Worm (Caenorhabditis elegans): Measurements from ENCODE around the gene efa-6.
"Not testable (repeated sequence)": the region's sequence is repeated elsewhere in the genome, so short reads cannot be mapped to it uniquely, and the experiment has no call there.

The efa-6 gene

DNA sequence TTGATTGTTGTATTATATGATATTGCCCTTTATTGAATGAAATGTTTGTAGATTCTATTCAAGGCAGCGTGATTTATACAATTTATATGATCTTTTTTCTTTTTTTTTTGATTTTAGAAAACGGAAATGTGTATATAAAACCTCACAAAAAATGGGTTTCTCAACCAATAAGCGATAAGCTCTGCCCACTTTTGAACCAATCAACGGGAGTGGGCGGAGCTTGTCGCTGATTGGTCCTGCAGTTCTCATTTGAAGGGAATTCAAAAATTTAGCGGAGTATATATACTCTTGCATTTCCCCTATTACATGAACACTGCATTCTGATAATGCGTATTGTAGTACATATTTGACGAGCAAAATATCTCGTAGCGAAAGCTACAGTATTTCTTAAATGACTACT lies 36.1 kb upstream of the efa-6 start:
- no peak for TF ChIP-seq mec-3 (tag; optimal IDR thresholded peaks at IDR 0.05; ENCODE audit: borderline replicate concordance)
- TF ChIP-seq nfya-1 (tag; optimal IDR thresholded peaks at IDR 0.05) = peak; percentile 91

DNA sequence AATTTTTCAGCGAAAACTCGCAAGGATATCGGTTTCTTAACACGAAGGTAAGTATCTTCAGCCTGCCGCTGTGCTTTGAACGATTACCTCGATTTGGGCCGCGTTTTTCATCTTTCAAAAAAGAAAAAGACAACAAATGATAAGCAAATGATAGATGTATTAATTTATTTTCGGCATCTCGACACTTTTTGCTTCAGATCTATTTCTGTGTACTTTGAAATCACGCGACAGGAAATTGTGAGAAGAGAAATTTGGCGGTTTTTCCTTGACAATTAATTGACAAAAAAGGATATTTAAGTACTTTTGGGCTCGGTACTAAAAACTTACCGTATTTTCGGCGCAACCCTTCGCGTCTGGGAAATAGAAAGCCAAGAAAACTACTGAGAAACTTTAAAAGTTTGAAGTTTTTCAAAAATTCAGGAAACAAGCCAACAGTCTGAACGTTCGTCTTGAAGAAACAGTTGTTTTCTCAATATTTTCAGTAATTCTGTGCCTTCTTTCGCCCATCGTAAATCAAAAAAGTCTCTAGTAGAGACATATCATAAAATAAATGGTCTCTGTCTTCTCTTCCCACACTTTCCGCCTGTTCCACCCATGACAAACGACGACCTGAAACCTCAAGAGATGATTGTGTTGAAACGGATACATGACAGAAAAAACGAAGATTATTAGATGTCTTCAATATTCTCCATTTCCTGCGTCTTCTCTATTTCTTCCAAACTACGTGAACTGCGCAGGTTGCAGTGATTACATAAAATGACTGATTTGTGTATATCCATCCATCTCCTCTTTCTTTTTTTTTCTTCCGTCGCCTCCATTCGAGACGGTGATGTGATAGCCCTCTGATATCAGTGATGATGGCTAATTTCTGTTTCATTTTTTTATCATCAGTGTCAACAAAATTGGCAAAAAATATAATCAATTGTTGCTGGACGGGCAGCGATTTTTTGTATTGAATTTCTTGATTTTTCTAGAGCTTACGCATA lies 26.6 kb upstream of the efa-6 start:
- TF ChIP-seq Y22D7AL.16 (tag; optimal IDR thresholded peaks at IDR 0.05) = no peak
- TF ChIP-seq pqm-1 (tag; optimal IDR thresholded peaks at IDR 0.05) = no peak
- TF ChIP-seq hlh-30 (tag; optimal IDR thresholded peaks at IDR 0.05; ENCODE audit: insufficient read depth) = no peak

DNA sequence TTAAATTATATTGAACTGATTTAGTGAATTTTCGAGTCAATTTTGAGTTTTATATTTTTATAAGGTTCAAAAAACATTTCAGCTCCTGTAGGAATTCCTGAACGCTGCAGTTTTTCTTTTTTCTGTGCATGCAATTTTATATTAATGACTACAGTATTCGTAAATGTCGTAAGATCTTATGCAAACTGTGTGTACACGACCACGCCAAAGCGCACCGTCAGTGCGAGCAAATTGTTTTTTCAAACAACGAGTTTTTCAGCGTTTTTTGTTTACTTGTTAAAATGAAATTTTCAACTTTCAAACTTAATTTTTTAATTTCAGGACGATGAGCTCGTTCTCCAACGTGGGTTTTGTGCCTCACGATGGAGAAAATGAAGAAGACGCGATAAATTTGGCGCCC lies 25.6 kb upstream of the efa-6 start, which contains the start of gene vha-7:
vha-7 (plus strand) TSS at position 326 of the 400 bp plus-strand sequence.
- TF ChIP-seq odd-2 (tag; optimal IDR thresholded peaks at IDR 0.05) (no peak), fax-1 (tag; optimal IDR thresholded peaks at IDR 0.05) (no peak), fkh-10 (GFP tag; optimal IDR thresholded peaks at IDR 0.05) (no peak), ref-2 (tag; optimal IDR thresholded peaks at IDR 0.05) (no peak), unc-42 (tag; optimal IDR thresholded peaks at IDR 0.05) (no peak), C08G9.2 (tag; optimal IDR thresholded peaks at IDR 0.05) (no peak), nhr-232 (tag; optimal IDR thresholded peaks at IDR 0.05) (no peak), ets-4 (tag; optimal IDR thresholded peaks at IDR 0.05) (no peak), mec-3 (tag; optimal IDR thresholded peaks at IDR 0.05; ENCODE audit: borderline replicate concordance) (no peak), ceh-34 (tag; optimal IDR thresholded peaks at IDR 0.05) (no peak), hlh-30 (tag; optimal IDR thresholded peaks at IDR 0.05; ENCODE audit: insufficient read depth) (no peak), madf-2 (tag; optimal IDR thresholded peaks at IDR 0.05) (no peak), C38D4.7 (GFP tag; optimal IDR thresholded peaks at IDR 0.05) (no peak), hlh-13 (GFP tag; optimal IDR thresholded peaks at IDR 0.05) (no peak), unc-55 (GFP tag; optimal IDR thresholded peaks at IDR 0.05) (no peak), Y22D7AL.16 (tag; optimal IDR thresholded peaks at IDR 0.05) (no peak), lim-6 (tag; optimal IDR thresholded peaks at IDR 0.05) (no peak)

DNA sequence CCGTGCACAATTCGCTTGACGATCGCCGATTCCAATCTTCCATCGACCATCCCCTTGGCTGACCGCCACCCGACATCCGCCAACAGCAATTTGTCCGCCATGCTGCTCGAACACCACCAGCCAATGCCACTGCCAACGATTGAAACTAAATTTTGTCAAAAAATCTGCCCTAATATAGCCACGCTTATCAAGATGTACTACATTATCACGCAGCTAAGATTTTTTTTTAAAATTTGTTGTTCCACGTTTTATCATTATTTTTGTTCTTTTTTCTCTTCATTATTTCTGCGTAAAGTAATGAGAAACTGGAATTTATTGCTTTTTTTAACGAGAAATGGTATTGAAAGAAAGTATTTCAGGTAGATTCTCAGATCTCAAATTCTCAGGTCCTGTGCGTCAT lies 24.8 kb upstream of the efa-6 start, which contains the start of gene C26H9A.3:
C26H9A.3 (minus strand) TSS at position 101 of the 400 bp plus-strand sequence.
- not testable (repeated sequence) for TF ChIP-seq eyg-1 (tag; optimal IDR thresholded peaks at IDR 0.05); hlh-15 (tag; optimal IDR thresholded peaks at IDR 0.05); pag-3 (tag; optimal IDR thresholded peaks at IDR 0.05; ENCODE audit: borderline replicate concordance)

DNA sequence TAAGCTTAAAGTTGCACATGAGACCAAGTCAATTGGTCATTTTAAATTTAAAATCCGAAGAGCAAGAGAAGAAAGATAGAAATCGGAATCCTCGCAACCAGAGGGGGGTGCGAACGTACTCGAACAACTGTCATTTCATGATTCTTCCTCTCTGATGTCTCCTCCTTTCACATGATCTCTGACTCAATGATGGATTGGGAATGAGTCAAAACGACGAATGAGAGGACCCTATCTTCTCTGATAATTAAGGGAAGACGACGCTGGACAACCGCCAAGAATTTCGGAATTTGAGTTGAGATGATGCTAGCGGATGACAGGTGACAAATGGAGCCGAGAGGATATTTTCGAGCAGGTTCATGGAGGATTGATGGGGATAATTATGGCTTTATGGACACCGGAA lies 22.8 kb upstream of the efa-6 start:
- TF ChIP-seq syd-9 (tag; optimal IDR thresholded peaks at IDR 0.05) (no peak), unc-55 (GFP tag; optimal IDR thresholded peaks at IDR 0.05) (peak; percentile 94), ceh-18 (tag; optimal IDR thresholded peaks at IDR 0.05) (peak; percentile 71), rnt-1 (tag; optimal IDR thresholded peaks at IDR 0.05) (peak; percentile 69), ceh-30 (tag; optimal IDR thresholded peaks at IDR 0.05) (no peak)

DNA sequence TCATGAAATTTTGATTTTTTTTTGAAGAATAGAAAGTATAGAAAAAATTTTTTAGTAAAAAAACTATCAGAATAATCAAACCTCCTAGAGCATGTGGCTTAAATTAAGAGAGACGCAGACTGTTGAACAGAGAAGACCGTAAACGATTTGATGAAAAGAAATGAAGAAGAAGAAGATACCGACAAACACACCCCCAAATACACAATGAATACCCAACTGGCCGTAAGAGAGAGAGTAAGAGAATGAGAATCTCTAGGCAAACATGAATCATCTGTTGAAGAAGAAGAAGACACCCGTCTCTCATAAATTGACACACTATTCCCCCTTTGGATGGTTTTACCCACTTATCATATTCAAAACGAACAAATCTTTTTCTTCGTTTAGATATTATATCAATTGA lies 19.3 kb upstream of the efa-6 start:
- peak; percentile 46 for TF ChIP-seq dve-1 (tag; optimal IDR thresholded peaks at IDR 0.05)
- TF ChIP-seq elt-2 (tag; optimal IDR thresholded peaks at IDR 0.05) = peak; percentile 11
- peak; percentile 0 for TF ChIP-seq ceh-34 (tag; optimal IDR thresholded peaks at IDR 0.05)
- no peak for TF ChIP-seq ttx-3 (tag; optimal IDR thresholded peaks at IDR 0.05)

Measured in whole organism, late embryonic.